Worm (Caenorhabditis elegans) whole organism, L2 larva: ENCODE data around the gene nurf-1.

Source experiments
- C34F6.9 ChIP-seq: fragments of 150-350 bp; optimal IDR thresholded peaks from 2 replicates; lab custom pipeline; 2014; ENCODE audit warnings: missing biosample characterization, missing genetic modification characterization
- F13H6.1 ChIP-seq: sonication (generic microtip); optimal IDR thresholded peaks from 2 replicates; lab custom pipeline; 2016; ENCODE audit warnings: missing genetic modification characterization, missing compliant biosample characterization
- R02D3.7 ChIP-seq: fragments of 150-350 bp; optimal IDR thresholded peaks from 2 replicates; lab custom pipeline; 2014; ENCODE audit warnings: missing biosample characterization, missing genetic modification characterization
- Y55F3AM.14 ChIP-seq: fragments of 200-800 bp; sonication (Bioruptor generic); optimal IDR thresholded peaks from 2 replicates; lab custom pipeline; 2018; ENCODE audit warnings: mild to moderate bottlenecking, missing genetic modification characterization, missing compliant biosample characterization
- ZK546.5 ChIP-seq: sonication (generic microtip); optimal IDR thresholded peaks from 2 replicates; lab custom pipeline; 2017; ENCODE audit warnings: missing biosample characterization, missing genetic modification characterization
- alr-1 ChIP-seq: fragments of 150-350 bp; optimal IDR thresholded peaks from 2 replicates; lab custom pipeline; 2014; ENCODE audit warnings: missing biosample characterization, missing genetic modification characterization
- aly-2 ChIP-seq: fragments of 150-350 bp; optimal IDR thresholded peaks from 2 replicates; lab custom pipeline; 2014; ENCODE audit warnings: missing biosample characterization, missing genetic modification characterization
- ama-1 ChIP-seq: fragments of 150-350 bp; optimal IDR thresholded peaks from 2 replicates; lab custom pipeline; 2018; ENCODE audit warnings: inconsistent platforms
- blmp-1 ChIP-seq: sonication (generic microtip); optimal IDR thresholded peaks from 2 replicates; lab custom pipeline; 2017; ENCODE audit warnings: missing genetic modification characterization, mild to moderate bottlenecking, missing compliant biosample characterization, antibody characterized with exemption, moderate library complexity; ENCODE audit not compliant: insufficient read depth
- ceh-16 ChIP-seq: fragments of 150-350 bp; optimal IDR thresholded peaks from 2 replicates; lab custom pipeline; 2014; ENCODE audit warnings: missing biosample characterization, missing genetic modification characterization
- ceh-82 ChIP-seq: fragments of 150-350 bp; optimal IDR thresholded peaks from 2 replicates; lab custom pipeline; 2014; ENCODE audit warnings: missing biosample characterization, missing genetic modification characterization
- crh-2 ChIP-seq: sonication (generic microtip); optimal IDR thresholded peaks from 2 replicates; lab custom pipeline; 2017; ENCODE audit warnings: missing biosample characterization, missing genetic modification characterization
- dmd-4 ChIP-seq: sonication (generic microtip); optimal IDR thresholded peaks from 2 replicates; lab custom pipeline; 2017; ENCODE audit warnings: missing biosample characterization, missing genetic modification characterization
- egl-27 ChIP-seq: sonication (generic microtip); optimal IDR thresholded peaks from 3 replicates; lab custom pipeline; 2017; ENCODE audit warnings: missing biosample characterization, missing genetic modification reagents, missing genetic modification characterization
- elt-1 ChIP-seq: fragments of 150-350 bp; optimal IDR thresholded peaks from 2 replicates; lab custom pipeline; 2014; ENCODE audit warnings: missing biosample characterization, missing genetic modification characterization
- elt-3 ChIP-seq: sonication (generic microtip); optimal IDR thresholded peaks from 2 replicates; lab custom pipeline; 2017; ENCODE audit warnings: missing biosample characterization, missing genetic modification characterization
- fos-1 ChIP-seq: fragments of 150-350 bp; optimal IDR thresholded peaks from 2 replicates; lab custom pipeline; 2014; ENCODE audit warnings: missing biosample characterization, missing genetic modification characterization
- gmeb-1 ChIP-seq: fragments of 150-350 bp; optimal IDR thresholded peaks from 2 replicates; lab custom pipeline; 2014; ENCODE audit warnings: missing biosample characterization, missing genetic modification characterization
- lin-13 ChIP-seq: fragments of 150-350 bp; optimal IDR thresholded peaks from 2 replicates; lab custom pipeline; 2014; ENCODE audit warnings: missing biosample characterization, missing genetic modification reagents, missing genetic modification characterization
- lin-39 ChIP-seq: fragments of 150-350 bp; optimal IDR thresholded peaks from 2 replicates; lab custom pipeline; 2014; ENCODE audit warnings: missing biosample characterization, missing genetic modification reagents, missing genetic modification characterization
- lsy-2 ChIP-seq, 2 experiments: fragments of 150-350 bp in 1 of 2; sonication (generic microtip) in 1 of 2; optimal IDR thresholded peaks; 2 replicates each; lab custom pipeline; 2014 to 2017; ENCODE audit warnings: missing biosample characterization in 2 of 2, missing genetic modification characterization in 2 of 2
- mab-5 ChIP-seq: fragments of 150-350 bp; optimal IDR thresholded peaks from 2 replicates; lab custom pipeline; 2014; ENCODE audit warnings: missing biosample characterization, missing genetic modification characterization
- mbf-1 ChIP-seq: sonication (generic microtip); optimal IDR thresholded peaks from 2 replicates; lab custom pipeline; 2017; ENCODE audit warnings: missing biosample characterization, missing genetic modification characterization
- mdl-1 ChIP-seq, 2 experiments: fragments of 150-350 bp in 1 of 2; sonication (generic microtip) in 1 of 2; optimal IDR thresholded peaks; 2 replicates each; lab custom pipeline; 2017; ENCODE audit warnings: missing biosample characterization in 2 of 2, missing genetic modification characterization in 2 of 2
- nhr-10 ChIP-seq: sonication (generic microtip); optimal IDR thresholded peaks from 2 replicates; lab custom pipeline; 2017; ENCODE audit warnings: missing biosample characterization, missing genetic modification characterization
- nhr-11 ChIP-seq: fragments of 150-350 bp; optimal IDR thresholded peaks from 2 replicates; lab custom pipeline; 2014; ENCODE audit warnings: missing biosample characterization, missing genetic modification characterization
- nhr-12 ChIP-seq: fragments of 150-350 bp; optimal IDR thresholded peaks from 2 replicates; lab custom pipeline; 2014; ENCODE audit warnings: missing biosample characterization, missing genetic modification characterization
- nhr-129 ChIP-seq: fragments of 150-350 bp; optimal IDR thresholded peaks from 2 replicates; lab custom pipeline; 2014; ENCODE audit warnings: missing biosample characterization, missing genetic modification characterization
- nhr-21 ChIP-seq: fragments of 150-350 bp; optimal IDR thresholded peaks from 2 replicates; lab custom pipeline; 2014; ENCODE audit warnings: missing biosample characterization, missing genetic modification characterization
- nhr-23 ChIP-seq: fragments of 150-350 bp; optimal IDR thresholded peaks from 2 replicates; lab custom pipeline; 2014; ENCODE audit warnings: missing biosample characterization, missing genetic modification reagents, missing genetic modification characterization
- nhr-237 ChIP-seq: fragments of 150-350 bp; optimal IDR thresholded peaks from 2 replicates; lab custom pipeline; 2014; ENCODE audit warnings: missing biosample characterization, missing genetic modification characterization
- nhr-25 ChIP-seq: fragments of 150-350 bp; sonication (generic microtip); optimal IDR thresholded peaks from 3 replicates; lab custom pipeline; 2014; ENCODE audit warnings: missing biosample characterization, missing genetic modification characterization
- nhr-6 ChIP-seq: fragments of 150-350 bp; optimal IDR thresholded peaks from 2 replicates; lab custom pipeline; 2014; ENCODE audit warnings: missing biosample characterization, missing genetic modification characterization
- nhr-77 ChIP-seq: fragments of 150-350 bp; optimal IDR thresholded peaks from 2 replicates; lab custom pipeline; 2014; ENCODE audit warnings: missing biosample characterization, missing genetic modification characterization
- peb-1 ChIP-seq: fragments of 150-350 bp; optimal IDR thresholded peaks from 2 replicates; lab custom pipeline; 2014; ENCODE audit warnings: missing biosample characterization, missing genetic modification characterization
- sem-4 ChIP-seq: fragments of 150-350 bp; optimal IDR thresholded peaks from 2 replicates; lab custom pipeline; 2014; ENCODE audit warnings: missing biosample characterization, missing genetic modification reagents, missing genetic modification characterization
- skn-1 ChIP-seq: sonication (generic microtip); optimal IDR thresholded peaks from 2 replicates; lab custom pipeline; 2017; ENCODE audit warnings: missing biosample characterization, missing genetic modification characterization
- sma-3 ChIP-seq: sonication (generic microtip); optimal IDR thresholded peaks from 2 replicates; lab custom pipeline; 2016; ENCODE audit warnings: missing genetic modification reagents, missing genetic modification characterization, missing compliant biosample characterization
- sma-9 ChIP-seq, 2 experiments: fragments of 150-350 bp in 1 of 2; sonication (generic microtip) in 1 of 2; optimal IDR thresholded peaks; 2 replicates each; lab custom pipeline; 2014 to 2016; ENCODE audit warnings: missing genetic modification characterization in 2 of 2, mild to moderate bottlenecking in 1 of 2, missing biosample characterization in 1 of 2, missing compliant biosample characterization in 1 of 2, missing genetic modification reagents in 1 of 2, moderate library complexity in 1 of 2
- snpc-4 ChIP-seq: fragments of 150-350 bp; optimal IDR thresholded peaks from 2 replicates; lab custom pipeline; 2014; ENCODE audit warnings: missing biosample characterization, missing genetic modification characterization
- unc-39 ChIP-seq: fragments of 150-350 bp; optimal IDR thresholded peaks from 2 replicates; lab custom pipeline; 2014; ENCODE audit warnings: missing biosample characterization, missing genetic modification characterization
- unc-55 ChIP-seq: fragments of 150-350 bp; sonication (generic microtip); optimal IDR thresholded peaks from 3 replicates; lab custom pipeline; 2014; ENCODE audit warnings: missing biosample characterization, missing genetic modification reagents, missing genetic modification characterization
- unc-62 ChIP-seq: fragments of 150-350 bp; optimal IDR thresholded peaks from 2 replicates; lab custom pipeline; 2014; ENCODE audit warnings: missing biosample characterization, missing genetic modification reagents, missing genetic modification characterization
- zag-1 ChIP-seq: fragments of 150-350 bp; optimal IDR thresholded peaks from 2 replicates; lab custom pipeline; 2014; ENCODE audit warnings: missing biosample characterization, missing genetic modification characterization
- ztf-1 ChIP-seq: fragments of 200-800 bp; sonication (Bioruptor generic); conservative IDR thresholded peaks from 2 replicates; pipeline ENCODE4 v1.3.6; 2022; ENCODE audit warnings: missing genetic modification characterization, missing compliant biosample characterization
- ztf-11 ChIP-seq: sonication (generic microtip); optimal IDR thresholded peaks from 2 replicates; lab custom pipeline; 2017; ENCODE audit warnings: missing biosample characterization, missing genetic modification characterization
- ztf-4 ChIP-seq: fragments of 150-350 bp; optimal IDR thresholded peaks from 2 replicates; lab custom pipeline; 2014; ENCODE audit warnings: missing biosample characterization, missing genetic modification characterization

Gene nurf-1

ce11 chrII:14401098-14401497, 10.6 kb downstream of the nurf-1 start:
- no peak for TF ChIP-seq sma-3
- TF ChIP-seq snpc-4 (tag; lab: Kevin White, UChicago): no peak
- TF ChIP-seq blmp-1 (tag; lab: Kevin White, UChicago): no peak
- no peak for TF ChIP-seq aly-2 (tag; lab: Kevin White, UChicago)
- no peak for TF ChIP-seq alr-1 (tag; lab: Kevin White, UChicago)
- no peak for TF ChIP-seq unc-55 (GFP tag; lab: Kevin White, UChicago)
- no peak for TF ChIP-seq mdl-1 (tag; optimal IDR thresholded peaks at IDR 0.05; lab: Kevin White, UChicago)
- TF ChIP-seq elt-3 (tag; lab: Kevin White, UChicago): no peak
- TF ChIP-seq egl-27 (tag; lab: Kevin White, UChicago): no peak
- TF ChIP-seq, all 48 proteins: peak for 0

- TF ChIP-seq sma-3 (no peak), lsy-2 (tag; optimal IDR thresholded peaks at IDR 0.05; lab: Kevin White, UChicago) (peak in 1 of 2 experiments; percentile 5), F13H6.1 (peak; percentile 33), crh-2 (tag; lab: Kevin White, UChicago) (peak; percentile 44), nhr-129 (peak; percentile 19)
- TF ChIP-seq, all 48 proteins: peak for 4
Observed at ce11 chrII:14404266-14404665, 13.8 kb downstream of the nurf-1 start.

ce11 chrII:14404741-14405488, 14.4 kb downstream of the nurf-1 start:
- TF ChIP-seq F13H6.1: peak; percentile 92
- peak; percentile 25 for TF ChIP-seq nhr-6 (tag; lab: Kevin White, UChicago)
- TF ChIP-seq sma-9 (GFP tag; optimal IDR thresholded peaks at IDR 0.05; lab: Kevin White, UChicago): peak; percentile 66
- no peak for TF ChIP-seq sma-9 (tag; optimal IDR thresholded peaks at IDR 0.05; lab: Kevin White, UChicago)
- peak; percentile 40 for TF ChIP-seq ceh-16
- no peak for TF ChIP-seq mbf-1 (tag; lab: Kevin White, UChicago)
- no peak for TF ChIP-seq elt-3 (tag; lab: Kevin White, UChicago)
- peak; percentile 87 for TF ChIP-seq sma-3
- TF ChIP-seq blmp-1 (tag; lab: Kevin White, UChicago): peak; percentile 43
- TF ChIP-seq alr-1 (tag; lab: Kevin White, UChicago): no peak
- TF ChIP-seq peb-1 (tag; lab: Kevin White, UChicago): no peak
- no peak for TF ChIP-seq elt-1 (tag; lab: Kevin White, UChicago)
- TF ChIP-seq nhr-237: no peak
- peak; percentile 52 for TF ChIP-seq mab-5 (tag; lab: Kevin White, UChicago)
- TF ChIP-seq ceh-82 (tag; lab: Kevin White, UChicago): no peak
- no peak for TF ChIP-seq snpc-4 (tag; lab: Kevin White, UChicago)
- TF ChIP-seq ztf-11: no peak
- peak; percentile 28 for TF ChIP-seq gmeb-1 (tag; lab: Kevin White, UChicago)
- TF ChIP-seq R02D3.7 (tag; lab: Kevin White, UChicago): no peak
- no peak for TF ChIP-seq zag-1
- no peak for TF ChIP-seq ama-1
- no peak for TF ChIP-seq skn-1 (tag; lab: Kevin White, UChicago)
- TF ChIP-seq nhr-12 (tag; lab: Kevin White, UChicago): no peak
- no peak for TF ChIP-seq unc-39 (tag; lab: Kevin White, UChicago)
- peak; percentile 77 for TF ChIP-seq nhr-77 (tag; lab: Kevin White, UChicago)
- no peak for TF ChIP-seq ztf-1
- peak; percentile 90 for TF ChIP-seq sem-4 (tag; lab: Kevin White, UChicago)
- TF ChIP-seq nhr-21 (tag; lab: Kevin White, UChicago): peak; percentile 93
- peak; percentile 48 for TF ChIP-seq ztf-4 (tag; lab: Kevin White, UChicago)
- TF ChIP-seq lsy-2 (tag; optimal IDR thresholded peaks at IDR 0.05; lab: Kevin White, UChicago): peak; percentile 49 to 82
- TF ChIP-seq nhr-11: no peak
- no peak for TF ChIP-seq aly-2 (tag; lab: Kevin White, UChicago)
- no peak for TF ChIP-seq lin-13
- no peak for TF ChIP-seq lin-39 (tag; lab: Kevin White, UChicago)
- TF ChIP-seq unc-55 (GFP tag; lab: Kevin White, UChicago): peak; percentile 57
- peak; percentile 59 for TF ChIP-seq crh-2 (tag; lab: Kevin White, UChicago)
- peak; percentile 23 for TF ChIP-seq unc-62
- peak; percentile 94 for TF ChIP-seq nhr-25
- TF ChIP-seq nhr-129: peak; percentile 82
- TF ChIP-seq C34F6.9 (tag; lab: Kevin White, UChicago): peak; percentile 83
- no peak for TF ChIP-seq ZK546.5
- TF ChIP-seq nhr-23 (tag; lab: Kevin White, UChicago): no peak
- TF ChIP-seq dmd-4 (tag; lab: Kevin White, UChicago): no peak
- peak; percentile 70 for TF ChIP-seq Y55F3AM.14 (GFP tag; lab: Kevin White, UChicago)
- no peak for TF ChIP-seq nhr-10 (tag; lab: Kevin White, UChicago)
- peak; percentile 23 to 52 for TF ChIP-seq mdl-1 (tag; optimal IDR thresholded peaks at IDR 0.05; lab: Kevin White, UChicago)
- TF ChIP-seq egl-27 (tag; lab: Kevin White, UChicago): peak; percentile 31
- peak; percentile 84 for TF ChIP-seq fos-1
